Worm (Caenorhabditis elegans): ENCODE results near the gene T10D4.6.

DNA sequence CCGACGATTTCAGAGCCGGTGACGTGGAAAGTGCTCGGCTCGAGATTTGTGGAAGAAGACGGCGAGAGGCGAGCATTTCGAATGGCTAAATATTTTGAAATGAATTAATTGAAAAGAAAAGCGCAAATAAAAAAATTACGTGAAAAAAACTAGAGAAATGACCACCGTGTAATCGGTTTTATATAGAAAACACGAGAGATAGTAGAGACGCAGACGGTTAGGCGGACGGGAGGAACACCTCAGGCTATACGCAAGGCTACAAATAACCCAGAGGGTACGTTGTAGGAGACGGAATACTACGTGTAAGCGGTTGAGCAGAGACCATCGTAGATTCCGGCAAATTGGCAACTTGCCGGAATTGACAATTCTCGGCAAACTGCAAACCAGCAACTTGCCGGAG lies 8.0 kb upstream of the T10D4.6 start, which contains the start of gene Y25C1A.13:
- TF ChIP-seq fos-1 (tag; optimal IDR thresholded peaks at IDR 0.05) (no peak), skn-1 (tag; optimal IDR thresholded peaks at IDR 0.05) (no peak), R02D3.7 (tag; optimal IDR thresholded peaks at IDR 0.05) (no peak), nhr-237 (tag; optimal IDR thresholded peaks at IDR 0.05) (no peak), ztf-4 (tag; optimal IDR thresholded peaks at IDR 0.05) (no peak), elt-3 (tag; optimal IDR thresholded peaks at IDR 0.05) (no peak)
